Worm (Caenorhabditis elegans) whole organism, L4 larva: ENCODE measurements around the gene C28C12.11.

ENCODE experiments used
- F26F4.8 ChIP-seq: fragments of 200-800 bp; sonication (Bioruptor generic); conservative IDR thresholded peaks from 2 replicates; pipeline ENCODE4 v1.3.6; 2022; ENCODE audit warnings: missing genetic modification characterization, missing compliant biosample characterization
- F37D6.2 ChIP-seq: sonication (generic microtip); optimal IDR thresholded peaks from 2 replicates; lab custom pipeline; 2016; ENCODE audit warnings: mild to moderate bottlenecking, missing genetic modification characterization, missing compliant biosample characterization
- aly-2 ChIP-seq: sonication (generic microtip); optimal IDR thresholded peaks from 2 replicates; lab custom pipeline; 2018; ENCODE audit warnings: missing biosample characterization, missing genetic modification characterization
- ceh-20 ChIP-seq: fragments of 200-800 bp; sonication (Bioruptor generic); IDR thresholded peaks from 2 replicates; pipeline ENCODE4 v1.3.6; 2022; ENCODE audit warnings: missing genetic modification reagents, missing genetic modification characterization, missing compliant biosample characterization
- ceh-44 ChIP-seq: fragments of 200-800 bp; sonication (Bioruptor generic); IDR thresholded peaks from 2 replicates; pipeline ENCODE4 v1.3.6; 2022; ENCODE audit warnings: missing genetic modification reagents, missing genetic modification characterization, missing compliant biosample characterization
- ceh-62 ChIP-seq: sonication (generic microtip); optimal IDR thresholded peaks from 2 replicates; lab custom pipeline; 2017; ENCODE audit warnings: missing biosample characterization, missing genetic modification characterization
- ces-1 ChIP-seq: fragments of 150-350 bp; sonication (generic microtip); optimal IDR thresholded peaks from 4 replicates; lab custom pipeline; 2014; ENCODE audit warnings: missing biosample characterization, missing genetic modification reagents, missing genetic modification characterization
- jun-1 ChIP-seq: fragments of 150-350 bp; optimal IDR thresholded peaks from 2 replicates; lab custom pipeline; 2014; ENCODE audit warnings: missing biosample characterization, missing genetic modification reagents, missing genetic modification characterization
- nhr-11 ChIP-seq: fragments of 150-350 bp; optimal IDR thresholded peaks from 2 replicates; lab custom pipeline; 2014; ENCODE audit warnings: missing biosample characterization, missing genetic modification characterization
- nhr-76 ChIP-seq: fragments of 150-350 bp; optimal IDR thresholded peaks from 2 replicates; lab custom pipeline; 2014; ENCODE audit warnings: missing biosample characterization, missing genetic modification characterization
- pha-4 ChIP-seq, 2 experiments: fragments of 150-350 bp in 1 of 2; fragments of 200-800 bp in 1 of 2; sonication (Bioruptor generic) in 1 of 2; IDR thresholded peaks in 1 of 2; optimal IDR thresholded peaks in 1 of 2; 2 replicates each; pipeline versions ENCODE4 v1.3.6 to Lab custom; 2014 to 2022; ENCODE audit warnings: missing genetic modification characterization in 2 of 2, missing genetic modification reagents in 2 of 2, missing biosample characterization in 1 of 2, missing compliant biosample characterization in 1 of 2
- tag-97 ChIP-seq: fragments of 200-800 bp; sonication (Bioruptor generic); IDR thresholded peaks from 2 replicates; pipeline ENCODE4 v1.3.6; 2022; ENCODE audit warnings: missing genetic modification characterization, missing compliant biosample characterization
- zag-1 ChIP-seq: fragments of 150-350 bp; optimal IDR thresholded peaks from 2 replicates; lab custom pipeline; 2014; ENCODE audit warnings: missing biosample characterization, missing genetic modification characterization
- ztf-11 ChIP-seq: fragments of 150-350 bp; optimal IDR thresholded peaks from 2 replicates; lab custom pipeline; 2014; ENCODE audit warnings: missing biosample characterization, missing genetic modification characterization

ce11 chrIV:8523981-8524380 is 50.1 kb downstream of the C28C12.11 start:
- no peak for TF ChIP-seq pha-4 (GFP tag; IDR thresholded peaks at IDR 0.05; lab: Robert Waterston, UW)
- TF ChIP-seq pha-4 (tag; optimal IDR thresholded peaks at IDR 0.05; lab: Kevin White, UChicago) = no peak
- TF ChIP-seq nhr-11 (tag; lab: Kevin White, UChicago) = no peak
- TF ChIP-seq nhr-76 (tag; lab: Kevin White, UChicago) = no peak
- no peak for TF ChIP-seq jun-1
- no peak for TF ChIP-seq aly-2 (tag; lab: Kevin White, UChicago)
- TF ChIP-seq ztf-11 (tag; lab: Kevin White, UChicago) = no peak
- TF ChIP-seq zag-1 (tag; lab: Kevin White, UChicago) = no peak
- TF ChIP-seq F37D6.2 = no peak
- no peak for TF ChIP-seq tag-97 (GFP tag; lab: Robert Waterston, UW)
- TF ChIP-seq F26F4.8 = no peak
- TF ChIP-seq ceh-62 = no peak
- TF ChIP-seq ces-1 (GFP tag; lab: Kevin White, UChicago) = no peak
- no peak for TF ChIP-seq ceh-20 (GFP tag; lab: Robert Waterston, UW)
- no peak for TF ChIP-seq ceh-44
